Worm (Caenorhabditis elegans) whole organism, late embryonic: ENCODE measurements around the gene ttr-49.

Source experiments
- ama-1 ChIP-seq: fragments of 150-350 bp; optimal IDR thresholded peaks from 2 replicates; lab custom pipeline; 2014
- ceh-24 ChIP-seq: sonication (generic microtip); optimal IDR thresholded peaks from 2 replicates; lab custom pipeline; 2016; ENCODE audit warnings: mild to moderate bottlenecking, missing genetic modification characterization, missing compliant biosample characterization
- fkh-10 ChIP-seq: fragments of 150-350 bp; optimal IDR thresholded peaks from 2 replicates; lab custom pipeline; 2014; ENCODE audit warnings: missing biosample characterization, missing genetic modification reagents, missing genetic modification characterization
- hlh-6 ChIP-seq: sonication (generic microtip); optimal IDR thresholded peaks from 2 replicates; lab custom pipeline; 2016; ENCODE audit warnings: missing genotype, missing genetic modification characterization, missing compliant biosample characterization
- unc-42 ChIP-seq: sonication (generic microtip); optimal IDR thresholded peaks from 2 replicates; lab custom pipeline; 2016; ENCODE audit warnings: missing genotype, missing genetic modification characterization, missing compliant biosample characterization

DNA sequence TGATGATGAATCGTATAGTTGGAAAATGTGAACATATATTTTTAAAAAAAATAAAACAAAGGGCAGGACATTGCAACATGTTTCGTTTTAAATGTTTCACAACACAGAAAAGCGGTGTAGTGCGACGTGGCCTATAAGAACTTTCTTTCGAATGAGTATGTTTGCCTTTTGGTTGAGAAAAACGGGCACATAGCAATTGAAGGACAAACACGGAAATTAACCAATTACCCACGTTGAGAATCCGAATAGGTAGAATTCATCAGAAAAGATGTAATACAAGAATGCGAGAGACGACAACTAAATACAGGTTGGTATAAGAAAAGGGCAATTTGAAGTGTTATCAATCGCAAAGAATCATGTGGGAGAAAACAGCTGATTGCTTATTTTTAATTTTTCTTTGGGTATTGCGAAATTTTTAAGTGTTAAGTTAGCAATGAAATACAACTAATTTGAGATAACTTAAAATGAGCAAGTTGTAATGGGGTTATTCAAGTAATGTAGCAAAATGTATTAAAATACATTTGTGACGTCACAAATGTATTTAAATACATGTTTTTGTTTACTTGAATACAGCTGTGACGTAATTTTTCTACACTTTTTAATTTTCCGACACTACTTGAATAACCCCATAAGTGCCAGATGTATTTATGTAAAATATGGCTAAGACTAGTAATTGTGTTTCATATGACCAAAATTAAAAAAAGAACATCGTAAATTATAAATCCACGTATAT lies 22.8 kb downstream of the ttr-49 start, which contains the start of gene acl-14:
- no peak for TF ChIP-seq unc-42 (tag; lab: Kevin White, UChicago)
- TF ChIP-seq fkh-10 (GFP tag; lab: Kevin White, UChicago) = no peak
- no peak for TF ChIP-seq hlh-6 (tag; lab: Kevin White, UChicago)
- no peak for TF ChIP-seq ama-1 (lab: Kevin White, UChicago)
- no peak for TF ChIP-seq ceh-24 (tag; lab: Kevin White, UChicago)
